Fruit fly (Drosophila melanogaster) whole organism, embryonic: Measurements from ENCODE around the gene Mtr3.

Experiments used
- Bdp1 ChIP-seq: fragments of 200-800 bp; sonication (Bioruptor generic); optimal IDR thresholded peaks from 3 replicates; lab custom pipeline; 2016; ENCODE audit warnings: missing biosample characterization, missing genetic modification characterization
- CG11085 ChIP-seq: fragments of 200-800 bp; sonication (Bioruptor generic); IDR thresholded peaks from 2 replicates; pipeline ENCODE4 v1.3.6; 2022; ENCODE audit warnings: missing biosample characterization, missing genetic modification characterization
- CG11504 ChIP-seq: fragments of 200-800 bp; sonication (Bioruptor generic); optimal IDR thresholded peaks from 3 replicates; lab custom pipeline; 2019; ENCODE audit warnings: missing biosample characterization, mild to moderate bottlenecking, missing genetic modification characterization, moderate library complexity
- CG11695 ChIP-seq: fragments of 200-800 bp; sonication (Bioruptor generic); IDR thresholded peaks from 3 replicates; pipeline ENCODE4 v1.3.6; 2022; ENCODE audit warnings: missing biosample characterization, missing genetic modification characterization
- CG13424 ChIP-seq: fragments of 200-800 bp; sonication (Bioruptor generic); optimal IDR thresholded peaks from 2 replicates; lab custom pipeline; 2019; ENCODE audit warnings: missing biosample characterization, mild to moderate bottlenecking, missing genetic modification characterization, moderate library complexity
- CG15269 ChIP-seq: fragments of 200-800 bp; sonication (Bioruptor generic); optimal IDR thresholded peaks from 2 replicates; lab custom pipeline; 2018; ENCODE audit warnings: missing biosample characterization, mild to moderate bottlenecking, missing genetic modification characterization, moderate library complexity
- CG15601 ChIP-seq: fragments of 200-800 bp; sonication (Bioruptor generic); optimal IDR thresholded peaks from 3 replicates; lab custom pipeline; 2019; ENCODE audit warnings: missing biosample characterization, mild to moderate bottlenecking, missing genetic modification characterization, moderate library complexity
- CG1602 ChIP-seq: fragments of 200-800 bp; sonication (Bioruptor generic); optimal IDR thresholded peaks from 3 replicates; lab custom pipeline; 2016; ENCODE audit warnings: missing biosample characterization, missing genetic modification characterization
- CG1603 ChIP-seq: fragments of 200-800 bp; sonication (Bioruptor generic); optimal IDR thresholded peaks from 2 replicates; lab custom pipeline; 2019; ENCODE audit warnings: missing biosample characterization, mild to moderate bottlenecking, missing genetic modification characterization, moderate library complexity
- CG17912 ChIP-seq: fragments of 200-800 bp; sonication (Bioruptor generic); optimal IDR thresholded peaks from 2 replicates; lab custom pipeline; 2018; ENCODE audit warnings: missing biosample characterization, mild to moderate bottlenecking, missing genetic modification characterization
- CG18599 ChIP-seq: fragments of 200-800 bp; sonication (Bioruptor generic); optimal IDR thresholded peaks from 3 replicates; lab custom pipeline; 2017; ENCODE audit warnings: missing biosample characterization, missing genetic modification characterization, mild to moderate bottlenecking, moderate library complexity, missing genetic modification reagents
- CG2678 ChIP-seq: fragments of 200-800 bp; sonication (Bioruptor generic); optimal IDR thresholded peaks from 3 replicates; lab custom pipeline; 2019; ENCODE audit warnings: missing biosample characterization, mild to moderate bottlenecking, missing genetic modification characterization, moderate library complexity
- CG33557 ChIP-seq: fragments of 200-800 bp; sonication (Bioruptor generic); optimal IDR thresholded peaks from 2 replicates; lab custom pipeline; 2019; ENCODE audit warnings: missing biosample characterization, mild to moderate bottlenecking, missing genetic modification characterization, moderate library complexity
- CG34224 ChIP-seq: fragments of 200-800 bp; sonication (Bioruptor generic); IDR thresholded peaks from 3 replicates; pipeline ENCODE4 v1.3.6; 2022; ENCODE audit warnings: missing biosample characterization, missing genetic modification characterization; ENCODE audit not compliant: partially characterized antibody
- CG34376 ChIP-seq: fragments of 200-800 bp; sonication (Bioruptor generic); optimal IDR thresholded peaks from 2 replicates; lab custom pipeline; 2018; ENCODE audit warnings: missing biosample characterization, mild to moderate bottlenecking, missing genetic modification characterization
- CG34422 ChIP-seq: fragments of 200-800 bp; sonication (Bioruptor generic); IDR thresholded peaks from 3 replicates; pipeline ENCODE4 v1.3.6; 2022; ENCODE audit warnings: missing biosample characterization, missing genetic modification characterization
- CG3847 ChIP-seq: fragments of 200-800 bp; sonication (Bioruptor generic); IDR thresholded peaks from 2 replicates; pipeline ENCODE4 v1.3.6; 2022; ENCODE audit warnings: missing biosample characterization, missing genetic modification characterization
- CG4404 ChIP-seq: fragments of 200-800 bp; sonication (Bioruptor generic); IDR thresholded peaks from 2 replicates; pipeline ENCODE4 v1.3.6; 2022; ENCODE audit warnings: missing biosample characterization, missing genetic modification characterization
- CG7372 ChIP-seq: fragments of 200-800 bp; sonication (Bioruptor generic); IDR thresholded peaks from 2 replicates; pipeline ENCODE4 v1.3.6; 2022; ENCODE audit warnings: missing biosample characterization, missing genetic modification characterization
- Doc3 ChIP-seq: fragments of 200-800 bp; sonication (Bioruptor generic); IDR thresholded peaks from 3 replicates; pipeline ENCODE4 v1.3.6; 2022; ENCODE audit warnings: missing biosample characterization, missing genetic modification characterization; ENCODE audit not compliant: partially characterized antibody
- E2f1 ChIP-seq: fragments of 200-800 bp; sonication (Bioruptor generic); IDR thresholded peaks from 2 replicates; pipeline ENCODE4 v1.3.6; 2022; ENCODE audit warnings: missing biosample characterization, missing genetic modification characterization
- GATAe ChIP-seq: fragments of 200-800 bp; sonication (Bioruptor generic); conservative IDR thresholded peaks from 2 replicates; pipeline ENCODE4 v1.3.6; 2022; ENCODE audit warnings: missing biosample characterization, missing genetic modification characterization
- HmgZ ChIP-seq: fragments of 200-800 bp; sonication (Bioruptor generic); optimal IDR thresholded peaks from 2 replicates; lab custom pipeline; 2018; ENCODE audit warnings: missing biosample characterization, mild to moderate bottlenecking, missing genetic modification characterization
- Hmr ChIP-seq: fragments of 200-800 bp; sonication (Bioruptor generic); optimal IDR thresholded peaks from 3 replicates; lab custom pipeline; 2017; ENCODE audit warnings: mild to moderate bottlenecking, missing biosample characterization, missing genetic modification reagents, missing genetic modification characterization
- Max ChIP-seq: fragments of 200-800 bp; sonication (Bioruptor generic); optimal IDR thresholded peaks from 2 replicates; lab custom pipeline; 2016; ENCODE audit warnings: missing biosample characterization, mild to moderate bottlenecking, missing genetic modification characterization
- Oli ChIP-seq: fragments of 200-800 bp; sonication (Bioruptor generic); optimal IDR thresholded peaks from 2 replicates; lab custom pipeline; 2018; ENCODE audit warnings: missing biosample characterization, mild to moderate bottlenecking, missing genetic modification characterization, moderate library complexity
- Pdp1 ChIP-seq, 2 experiments: fragments of 200-800 bp; sonication (Bioruptor generic); optimal IDR thresholded peaks; 3 replicates each; lab custom pipeline; 2016; ENCODE audit warnings: missing biosample characterization in 2 of 2, missing genetic modification characterization in 2 of 2, mild to moderate bottlenecking in 1 of 2, moderate library complexity in 1 of 2
- Ptx1 ChIP-seq: fragments of 200-800 bp; sonication (Bioruptor generic); IDR thresholded peaks from 2 replicates; pipeline ENCODE4 v1.3.6; 2022; ENCODE audit warnings: missing biosample characterization, missing genetic modification characterization
- Side ChIP-seq: fragments of 200-800 bp; sonication (Bioruptor generic); optimal IDR thresholded peaks from 2 replicates; lab custom pipeline; 2016; ENCODE audit warnings: missing biosample characterization, missing genetic modification characterization
- Sin3A ChIP-seq: fragments of >200 bp; optimal IDR thresholded peaks from 2 replicates; lab custom pipeline; 2018
- Six4 ChIP-seq: fragments of 200-800 bp; sonication (Bioruptor generic); optimal IDR thresholded peaks from 2 replicates; lab custom pipeline; 2016; ENCODE audit warnings: missing biosample characterization, missing genetic modification characterization
- Sry-δ ChIP-seq: fragments of 200-800 bp; sonication (Bioruptor generic); optimal IDR thresholded peaks from 2 replicates; lab custom pipeline; 2016; ENCODE audit warnings: missing biosample characterization, missing genetic modification characterization
- Taf1 ChIP-seq: fragments of 200-800 bp; sonication (Bioruptor generic); IDR thresholded peaks from 2 replicates; pipeline ENCODE4 v1.3.6; 2022; ENCODE audit warnings: missing biosample characterization, missing genetic modification characterization
- Xbp1 ChIP-seq: fragments of 200-800 bp; sonication (Bioruptor generic); optimal IDR thresholded peaks from 3 replicates; lab custom pipeline; 2016; ENCODE audit warnings: missing biosample characterization, mild to moderate bottlenecking, missing genetic modification characterization
- caup ChIP-seq: fragments of 200-800 bp; sonication (Bioruptor generic); optimal IDR thresholded peaks from 3 replicates; lab custom pipeline; 2017; ENCODE audit warnings: missing biosample characterization, mild to moderate bottlenecking, missing genetic modification characterization, moderate library complexity; ENCODE audit not compliant: severe bottlenecking
- croc ChIP-seq: fragments of 200-800 bp; sonication (Bioruptor generic); conservative IDR thresholded peaks from 3 replicates; pipeline ENCODE4 v1.3.6; 2022; ENCODE audit warnings: missing biosample characterization, missing genetic modification characterization
- crol ChIP-seq: fragments of 200-800 bp; sonication (Bioruptor generic); IDR thresholded peaks from 2 replicates; pipeline ENCODE4 v1.3.6; 2022; ENCODE audit warnings: missing biosample characterization, missing genetic modification characterization
- dimm ChIP-seq: fragments of 200-800 bp; sonication (Bioruptor generic); IDR thresholded peaks from 2 replicates; pipeline ENCODE4 v1.3.6; 2022; ENCODE audit warnings: missing biosample characterization, missing genetic modification characterization
- emc ChIP-seq: fragments of 200-800 bp; sonication (Bioruptor generic); optimal IDR thresholded peaks from 2 replicates; lab custom pipeline; 2016; ENCODE audit warnings: missing biosample characterization, missing genetic modification characterization
- grn ChIP-seq: fragments of 200-800 bp; sonication (Bioruptor generic); optimal IDR thresholded peaks from 3 replicates; lab custom pipeline; 2017; ENCODE audit warnings: missing biosample characterization, missing genetic modification characterization
- gsb-n ChIP-seq: fragments of 200-800 bp; sonication (Bioruptor generic); optimal IDR thresholded peaks from 3 replicates; lab custom pipeline; 2018; ENCODE audit warnings: missing biosample characterization, mild to moderate bottlenecking, missing genetic modification characterization
- jumu ChIP-seq: fragments of 200-800 bp; sonication (Bioruptor generic); optimal IDR thresholded peaks from 3 replicates; lab custom pipeline; 2016; ENCODE audit warnings: missing biosample characterization, missing genetic modification characterization
- mam ChIP-seq: fragments of 200-800 bp; sonication (Bioruptor generic); optimal IDR thresholded peaks from 3 replicates; lab custom pipeline; 2016; ENCODE audit warnings: missing biosample characterization, missing genetic modification characterization
- nerfin-1 ChIP-seq: fragments of 200-800 bp; sonication (Bioruptor generic); optimal IDR thresholded peaks from 3 replicates; lab custom pipeline; 2019; ENCODE audit warnings: missing biosample characterization, mild to moderate bottlenecking, missing genetic modification characterization, moderate library complexity
- p53 ChIP-seq: fragments of 200-800 bp; sonication (Bioruptor generic); optimal IDR thresholded peaks from 2 replicates; lab custom pipeline; 2016; ENCODE audit warnings: missing biosample characterization, missing genetic modification characterization
- pan ChIP-seq, 4 experiments: fragments of >200 bp in 3 of 4; fragments of 200-800 bp in 1 of 4; sonication (Bioruptor generic) in 1 of 4; optimal IDR thresholded peaks in 3 of 4; IDR thresholded peaks in 1 of 4; 2 replicates each; pipeline versions ENCODE4 v1.3.6 to Lab custom; 2017 to 2022; ENCODE audit warnings: missing biosample characterization in 2 of 4, missing genetic modification characterization in 2 of 4, mixed read lengths in 1 of 4
- sim ChIP-seq: fragments of 200-800 bp; sonication (Bioruptor generic); IDR thresholded peaks from 2 replicates; pipeline ENCODE4 v1.3.6; 2022; ENCODE audit warnings: missing biosample characterization, missing genetic modification characterization
- unpg ChIP-seq: fragments of 200-800 bp; sonication (Bioruptor generic); optimal IDR thresholded peaks from 3 replicates; lab custom pipeline; 2018; ENCODE audit warnings: missing biosample characterization, mild to moderate bottlenecking, missing genetic modification characterization, moderate library complexity
- zen ChIP-seq: fragments of 200-800 bp; sonication (Bioruptor generic); optimal IDR thresholded peaks from 3 replicates; lab custom pipeline; 2018; ENCODE audit warnings: missing biosample characterization, mild to moderate bottlenecking, missing genetic modification characterization, moderate library complexity

The Mtr3 gene

DNA sequence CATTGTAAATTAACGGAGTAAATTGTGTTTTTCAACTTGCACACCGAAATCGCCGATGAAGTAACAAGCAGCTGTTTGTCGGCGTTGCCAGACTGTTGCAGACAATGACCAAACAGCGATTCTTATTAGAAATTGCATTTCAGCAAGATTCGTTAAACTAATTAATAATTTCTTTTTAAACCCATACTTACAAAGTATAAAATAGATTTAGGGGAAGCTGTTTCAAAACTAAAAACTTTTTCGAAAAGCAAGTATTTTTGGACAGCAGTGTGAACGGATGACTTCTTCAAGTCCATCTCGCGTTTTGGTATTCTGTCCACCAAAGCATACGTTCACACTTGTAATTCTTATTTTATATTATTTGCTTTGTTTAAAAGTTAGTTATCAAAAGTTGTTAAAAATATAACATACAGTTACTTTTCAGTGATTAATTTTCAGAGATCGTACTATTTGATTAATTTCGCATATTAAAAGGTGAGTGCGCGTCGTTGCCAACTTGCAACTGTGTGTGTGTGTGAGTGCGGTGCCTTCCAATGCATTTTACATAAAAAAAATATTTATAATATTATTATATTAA is 15.0 kb upstream of the Mtr3 start, which contains the start of the genes CG8004 and RhoGDI (continued):
- TF ChIP-seq Sin3A (peak; percentile 72), sim (GFP tag; lab: Robert Waterston, UW) (no peak), CG4404 (GFP tag; lab: Robert Waterston, UW) (no peak), Sry-δ (GFP tag; lab: Kevin White, UChicago) (peak; percentile 53), CG11085 (GFP tag; lab: Robert Waterston, UW) (no peak), HmgZ (tag; lab: Kevin White, UChicago) (peak; percentile 75), Pdp1 (GFP tag; optimal IDR thresholded peaks at IDR 0.05; lab: Kevin White, UChicago) (peak; percentile 69 to 95), CG2678 (tag; lab: Kevin White, UChicago) (peak; percentile 64), CG7372 (GFP tag; lab: Robert Waterston, UW) (no peak), GATAe (GFP tag; lab: Robert Waterston, UW) (no peak), Side (GFP tag; lab: Kevin White, UChicago) (peak; percentile 69), mam (peak; percentile 66), CG15269 (tag; lab: Kevin White, UChicago) (peak; percentile 60), Max (peak; percentile 68), CG11504 (peak; percentile 67), Xbp1 (GFP tag; lab: Kevin White, UChicago) (peak; percentile 74), Doc3 (GFP tag; lab: Robert Waterston, UW) (no peak), dimm (GFP tag; lab: Robert Waterston, UW) (no peak), CG34224 (GFP tag; lab: Robert Waterston, UW) (no peak), unpg (GFP tag; lab: Kevin White, UChicago) (peak; percentile 68), CG34422 (no peak), CG1602 (peak; percentile 63), croc (GFP tag; lab: Robert Waterston, UW) (peak; percentile 29; the same call in 1 of the 3 replicates), Oli (tag; lab: Kevin White, UChicago) (peak; percentile 29), Six4 (GFP tag; lab: Kevin White, UChicago) (peak; percentile 44), CG15601 (tag; lab: Kevin White, UChicago) (peak; percentile 68), CG13424 (tag; lab: Kevin White, UChicago) (peak; percentile 74), emc (GFP tag; lab: Kevin White, UChicago) (peak; percentile 0), p53 (peak; percentile 49), E2f1 (peak; percentile 45), Taf1 (peak; percentile 9; the same call in 1 of the 2 replicates), caup (GFP tag; lab: Kevin White, UChicago) (peak; percentile 29), zen (tag; lab: Kevin White, UChicago) (peak; percentile 69), CG18599 (GFP tag; lab: Kevin White, UChicago) (peak; percentile 29), CG17912 (GFP tag; lab: Kevin White, UChicago) (no peak), Ptx1 (peak; percentile 62), jumu (GFP tag; lab: Kevin White, UChicago) (peak; percentile 66), Hmr (peak; percentile 70), nerfin-1 (no peak), Bdp1 (GFP tag; lab: Kevin White, UChicago) (peak; percentile 54), CG3847 (GFP tag; lab: Robert Waterston, UW) (peak; percentile 80), pan (optimal IDR thresholded peaks at IDR 0.05; lab: Kevin White, UChicago) (no peak), pan (GFP tag; optimal IDR thresholded peaks at IDR 0.05 in 1 of 2, IDR thresholded peaks at IDR 0.05 in 1 of 2) (peak in 1 of 2 experiments; percentile 75), CG1603 (tag; lab: Kevin White, UChicago) (peak; percentile 73), CG11695 (GFP tag; lab: Robert Waterston, UW) (peak; percentile 27; the same call in 1 of the 3 replicates), gsb-n (tag; lab: Kevin White, UChicago) (no peak), crol (GFP tag; lab: Robert Waterston, UW) (no peak), grn (GFP tag; lab: Kevin White, UChicago) (no peak), CG34376 (peak; percentile 12), CG33557 (GFP tag; lab: Kevin White, UChicago) (no peak)
